Worm (Caenorhabditis elegans): ENCODE results near the gene nos-1.
A peak's percentile ranks its signal among the peaks of the same experiment; 100 is the strongest.

Gene nos-1

DNA sequence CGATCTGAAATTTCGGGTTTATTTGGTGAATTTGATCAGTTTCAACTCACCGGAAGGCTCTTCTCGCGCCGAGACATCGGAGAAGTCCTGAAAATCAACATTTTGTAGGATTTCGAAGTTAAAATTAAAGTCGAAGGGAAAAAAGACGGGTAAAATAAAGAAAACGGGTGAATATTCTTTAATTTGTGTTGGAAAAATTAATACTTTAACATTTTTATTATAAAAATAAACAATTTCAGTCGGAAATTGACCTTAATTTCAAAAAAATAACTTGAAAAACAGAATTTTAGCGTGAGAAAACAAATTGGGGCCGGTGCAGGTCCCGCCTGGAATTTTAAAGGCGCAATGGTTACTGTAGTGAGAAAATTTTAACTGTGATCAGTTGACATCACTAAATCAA is at the start of gene nos-1:
Gene nos-1 (minus strand): TSS at position 101 of the 400 bp plus-strand sequence.
- TF ChIP-seq ref-2 (tag; optimal IDR thresholded peaks at IDR 0.05) (no peak), pqm-1 (tag; optimal IDR thresholded peaks at IDR 0.05) (no peak), ets-4 (tag; optimal IDR thresholded peaks at IDR 0.05) (no peak)

DNA sequence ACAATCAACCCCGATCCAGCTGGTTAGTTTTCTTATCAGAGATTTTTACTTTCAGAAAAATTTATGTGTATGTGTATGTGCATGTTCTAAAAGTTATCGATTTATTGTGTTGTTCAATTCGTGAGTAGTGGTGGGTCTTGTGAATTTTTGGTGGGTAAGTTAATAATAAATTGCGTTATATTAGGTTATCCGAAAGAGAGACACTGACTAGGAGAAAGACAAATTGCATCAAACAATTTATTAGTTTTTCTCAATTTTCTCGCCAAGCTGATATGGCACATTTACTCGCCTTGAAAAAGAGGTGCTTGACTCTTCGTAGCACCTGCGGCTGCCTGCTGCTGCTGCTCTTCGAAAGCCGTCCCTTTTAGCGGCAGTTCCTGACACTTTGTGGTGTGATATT is 46.1 kb upstream of the nos-1 start:
- TF ChIP-seq C38D4.7 (GFP tag; optimal IDR thresholded peaks at IDR 0.05) (no peak), unc-42 (tag; optimal IDR thresholded peaks at IDR 0.05) (peak; percentile 90)

DNA sequence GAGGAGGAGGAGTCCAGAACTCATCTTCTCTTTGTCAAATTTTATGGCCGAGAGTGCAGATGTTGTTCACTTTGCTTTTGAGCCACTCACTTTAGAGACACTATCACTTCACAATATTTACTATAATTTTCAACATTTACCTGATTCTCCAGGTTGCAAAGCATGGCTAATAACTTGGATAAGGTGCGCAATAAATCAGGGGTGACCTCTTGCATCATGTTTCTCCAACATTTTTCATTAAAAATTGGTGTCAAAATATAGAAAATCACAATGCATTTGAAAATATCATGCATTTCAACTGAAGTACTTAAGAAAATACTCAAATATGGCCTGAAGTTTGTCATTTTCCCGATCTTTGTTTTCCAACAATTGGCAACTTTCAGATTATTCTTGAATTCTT is 42.6 kb upstream of the nos-1 start:
- no peak for TF ChIP-seq pag-3 (tag; optimal IDR thresholded peaks at IDR 0.05; ENCODE audit: borderline replicate concordance)
- no peak for TF ChIP-seq syd-9 (tag; optimal IDR thresholded peaks at IDR 0.05)
- TF ChIP-seq pha-4 (tag; optimal IDR thresholded peaks at IDR 0.05): no peak
- TF ChIP-seq ceh-19 (GFP tag; optimal IDR thresholded peaks at IDR 0.05): no peak
- no peak for TF ChIP-seq pros-1 (tag; optimal IDR thresholded peaks at IDR 0.05)
- TF ChIP-seq dve-1 (tag; optimal IDR thresholded peaks at IDR 0.05): no peak
- no peak for TF ChIP-seq ceh-14 (tag; optimal IDR thresholded peaks at IDR 0.05)
- no peak for TF ChIP-seq ceh-48 (tag; optimal IDR thresholded peaks at IDR 0.05)
- no peak for TF ChIP-seq C08G9.2 (tag; optimal IDR thresholded peaks at IDR 0.05)
- no peak for TF ChIP-seq fkh-10 (GFP tag; optimal IDR thresholded peaks at IDR 0.05)

DNA sequence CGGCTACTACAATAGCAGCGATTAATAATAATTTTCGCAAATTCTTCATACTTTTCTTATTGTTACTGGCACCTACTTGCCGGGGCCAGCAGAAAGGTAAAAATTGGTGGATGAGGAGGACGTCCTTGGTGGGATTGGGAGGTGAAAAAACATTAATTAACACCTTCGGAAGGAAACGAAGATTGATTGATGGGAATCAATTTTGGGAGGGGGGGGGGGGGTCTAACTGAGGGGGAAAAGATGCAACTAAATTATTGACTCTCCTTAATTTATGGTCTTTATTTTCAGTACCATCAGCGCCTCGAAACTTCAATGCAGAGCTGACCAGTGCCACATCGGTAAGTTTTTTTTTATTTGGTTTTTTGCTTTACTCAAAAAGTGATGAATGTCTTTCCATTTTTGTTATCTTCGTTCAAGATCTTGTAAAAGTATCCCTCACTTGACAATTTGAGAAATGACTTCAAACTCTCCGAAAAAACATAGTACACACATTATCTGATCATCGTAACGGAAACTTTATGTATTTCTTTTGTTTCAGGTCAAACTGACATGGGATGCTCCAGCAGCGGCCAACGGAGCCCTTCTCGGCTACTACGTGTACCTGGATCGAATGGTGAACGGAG is 40.8 kb upstream of the nos-1 start:
- no peak for TF ChIP-seq eyg-1 (tag; optimal IDR thresholded peaks at IDR 0.05)
- TF ChIP-seq unc-86 (tag; optimal IDR thresholded peaks at IDR 0.05): no peak
- TF ChIP-seq ceh-31 (tag; optimal IDR thresholded peaks at IDR 0.05): no peak
- no peak for TF ChIP-seq madf-2 (tag; optimal IDR thresholded peaks at IDR 0.05)
- no peak for TF ChIP-seq odd-2 (tag; optimal IDR thresholded peaks at IDR 0.05)
- TF ChIP-seq dmd-4 (tag; optimal IDR thresholded peaks at IDR 0.05; ENCODE audit: borderline replicate concordance): no peak
- no peak for TF ChIP-seq hlh-6 (tag; optimal IDR thresholded peaks at IDR 0.05)
- TF ChIP-seq ama-1 (optimal IDR thresholded peaks at IDR 0.05): no peak
- no peak for TF ChIP-seq K02D7.2 (tag; optimal IDR thresholded peaks at IDR 0.05)
- TF ChIP-seq zip-5 (tag; optimal IDR thresholded peaks at IDR 0.05): no peak

DNA sequence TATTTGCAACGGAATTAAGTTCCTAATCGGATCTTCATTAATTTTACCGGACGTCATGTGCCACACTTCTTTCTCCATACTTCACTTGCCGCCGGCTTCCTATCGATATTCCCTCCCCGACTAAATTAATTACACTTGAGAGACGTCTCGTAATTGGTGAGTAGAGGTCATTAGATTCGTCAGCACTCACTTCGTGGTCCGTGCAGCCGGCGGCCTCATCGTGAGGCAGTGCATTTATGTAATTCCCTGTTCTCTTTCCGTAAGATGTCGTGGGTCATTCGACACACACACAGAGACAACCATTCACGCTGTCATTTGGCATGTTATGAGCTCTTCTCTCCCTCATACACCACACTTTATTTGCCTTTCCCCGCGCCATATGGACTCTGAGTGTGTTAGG is 37.6 kb upstream of the nos-1 start:
- no peak for TF ChIP-seq hlh-15 (tag; optimal IDR thresholded peaks at IDR 0.05)
- TF ChIP-seq ahr-1 (tag; optimal IDR thresholded peaks at IDR 0.05): no peak
- TF ChIP-seq lin-11 (tag; optimal IDR thresholded peaks at IDR 0.05): no peak
- peak; percentile 52 for TF ChIP-seq tbx-2 (tag; optimal IDR thresholded peaks at IDR 0.05)
- TF ChIP-seq nhr-11 (tag; optimal IDR thresholded peaks at IDR 0.05): no peak
- no peak for TF ChIP-seq dve-1 (tag; optimal IDR thresholded peaks at IDR 0.05)
- TF ChIP-seq fkh-10 (GFP tag; optimal IDR thresholded peaks at IDR 0.05): no peak
- peak; percentile 39 for TF ChIP-seq ttx-3 (tag; optimal IDR thresholded peaks at IDR 0.05)
- TF ChIP-seq K02D7.2 (tag; optimal IDR thresholded peaks at IDR 0.05): no peak
- TF ChIP-seq ama-1 (optimal IDR thresholded peaks at IDR 0.05): no peak
- TF ChIP-seq rnt-1 (tag; optimal IDR thresholded peaks at IDR 0.05): no peak
- no peak for TF ChIP-seq ceh-2 (tag; optimal IDR thresholded peaks at IDR 0.05)
- TF ChIP-seq pqm-1 (tag; optimal IDR thresholded peaks at IDR 0.05): no peak
- TF ChIP-seq unc-55 (GFP tag; optimal IDR thresholded peaks at IDR 0.05): no peak
- TF ChIP-seq F13H6.1 (tag; optimal IDR thresholded peaks at IDR 0.05): no peak
- TF ChIP-seq ceh-31 (tag; optimal IDR thresholded peaks at IDR 0.05): peak; percentile 74
- no peak for TF ChIP-seq pax-1 (tag; optimal IDR thresholded peaks at IDR 0.05)
- no peak for TF ChIP-seq hlh-6 (tag; optimal IDR thresholded peaks at IDR 0.05)
- no peak for TF ChIP-seq C08G9.2 (tag; optimal IDR thresholded peaks at IDR 0.05)
- TF ChIP-seq nfya-1 (tag; optimal IDR thresholded peaks at IDR 0.05): no peak
- TF ChIP-seq hlh-8 (tag; optimal IDR thresholded peaks at IDR 0.05): no peak
- no peak for TF ChIP-seq madf-2 (tag; optimal IDR thresholded peaks at IDR 0.05)
- TF ChIP-seq sox-4 (tag; optimal IDR thresholded peaks at IDR 0.05): no peak
- no peak for TF ChIP-seq K09A11.1 (tag; optimal IDR thresholded peaks at IDR 0.05; ENCODE audit: insufficient read depth)
- no peak for TF ChIP-seq che-1 (tag; optimal IDR thresholded peaks at IDR 0.05)
- TF ChIP-seq dmd-4 (tag; optimal IDR thresholded peaks at IDR 0.05; ENCODE audit: borderline replicate concordance): no peak
- peak; percentile 99 for TF ChIP-seq unc-42 (tag; optimal IDR thresholded peaks at IDR 0.05)
- peak; percentile 66 for TF ChIP-seq ceh-14 (tag; optimal IDR thresholded peaks at IDR 0.05)
- no peak for TF ChIP-seq ceh-22 (tag; optimal IDR thresholded peaks at IDR 0.05)
- no peak for TF ChIP-seq C38D4.7 (GFP tag; optimal IDR thresholded peaks at IDR 0.05)
- TF ChIP-seq ceh-18 (tag; optimal IDR thresholded peaks at IDR 0.05): no peak
- TF ChIP-seq ztf-16 (tag; optimal IDR thresholded peaks at IDR 0.05): no peak
- peak; percentile 2 for TF ChIP-seq ceh-48 (tag; optimal IDR thresholded peaks at IDR 0.05)

Measured in whole organism, late embryonic.